Fruit fly (Drosophila melanogaster) whole organism, embryonic: ENCODE results near the gene CG16957.

ENCODE experiments used
- ATbp ChIP-seq: fragments of 200-800 bp; sonication (Bioruptor generic); optimal IDR thresholded peaks from 2 replicates; lab custom pipeline; 2017; ENCODE audit warnings: missing biosample characterization, mild to moderate bottlenecking, missing genetic modification characterization, missing genetic modification reagents
- Abd-B ChIP-seq: fragments of 200-800 bp; sonication (Bioruptor generic); optimal IDR thresholded peaks from 2 replicates; lab custom pipeline; 2018; ENCODE audit warnings: missing biosample characterization, mild to moderate bottlenecking, missing genetic modification characterization, moderate library complexity
- Atf-2 ChIP-seq: fragments of 200-800 bp; sonication (Bioruptor generic); optimal IDR thresholded peaks from 2 replicates; lab custom pipeline; 2016; ENCODE audit warnings: missing biosample characterization, missing genetic modification characterization
- Bgb ChIP-seq: fragments of 200-800 bp; sonication (Bioruptor generic); IDR thresholded peaks from 2 replicates; pipeline ENCODE4 v1.3.6; 2022; ENCODE audit warnings: missing biosample characterization, missing genetic modification characterization; ENCODE audit not compliant: partially characterized antibody
- CG10543 ChIP-seq: fragments of 200-800 bp; sonication (Bioruptor generic); optimal IDR thresholded peaks from 3 replicates; lab custom pipeline; 2017; ENCODE audit warnings: missing biosample characterization, mild to moderate bottlenecking, missing genetic modification characterization, moderate library complexity
- CG12299 ChIP-seq: fragments of 200-800 bp; sonication (Bioruptor generic); optimal IDR thresholded peaks from 2 replicates; lab custom pipeline; 2018; ENCODE audit warnings: missing biosample characterization, mild to moderate bottlenecking, missing genetic modification characterization
- CG13775 ChIP-seq: fragments of 200-800 bp; sonication (Bioruptor generic); optimal IDR thresholded peaks from 3 replicates; lab custom pipeline; 2017; ENCODE audit warnings: missing biosample characterization, mild to moderate bottlenecking, missing genetic modification characterization
- CG14050 ChIP-seq: fragments of 200-800 bp; sonication (Bioruptor generic); IDR thresholded peaks from 3 replicates; pipeline ENCODE4 v1.3.6; 2022; ENCODE audit warnings: missing biosample characterization, missing genetic modification characterization
- CG15011 ChIP-seq: fragments of 200-800 bp; sonication (Bioruptor generic); optimal IDR thresholded peaks from 3 replicates; lab custom pipeline; 2018; ENCODE audit warnings: missing biosample characterization, mild to moderate bottlenecking, missing genetic modification characterization
- CG1529 ChIP-seq: fragments of 200-800 bp; sonication (Bioruptor generic); optimal IDR thresholded peaks from 3 replicates; lab custom pipeline; 2018; ENCODE audit warnings: missing biosample characterization, missing genetic modification characterization
- CG15601 ChIP-seq: fragments of 200-800 bp; sonication (Bioruptor generic); optimal IDR thresholded peaks from 3 replicates; lab custom pipeline; 2019; ENCODE audit warnings: missing biosample characterization, mild to moderate bottlenecking, missing genetic modification characterization, moderate library complexity
- CG16813 ChIP-seq: fragments of 200-800 bp; sonication (Bioruptor generic); IDR thresholded peaks from 3 replicates; pipeline ENCODE4 v1.3.6; 2022; ENCODE audit warnings: missing biosample characterization, missing genetic modification characterization; ENCODE audit not compliant: partially characterized antibody
- CG17186 ChIP-seq: fragments of 200-800 bp; sonication (Bioruptor generic); optimal IDR thresholded peaks from 3 replicates; lab custom pipeline; 2017; ENCODE audit warnings: missing biosample characterization, missing genetic modification reagents, missing genetic modification characterization
- CG18011 ChIP-seq: fragments of 200-800 bp; sonication (Bioruptor generic); optimal IDR thresholded peaks from 2 replicates; lab custom pipeline; 2017; ENCODE audit warnings: missing biosample characterization, missing genetic modification characterization, mild to moderate bottlenecking, moderate library complexity, missing genotype
- CG18619 ChIP-seq: fragments of 200-800 bp; sonication (Bioruptor generic); optimal IDR thresholded peaks from 3 replicates; lab custom pipeline; 2017; ENCODE audit warnings: missing biosample characterization, mild to moderate bottlenecking, missing genetic modification characterization
- CG2116 ChIP-seq: fragments of 200-800 bp; sonication (Bioruptor generic); optimal IDR thresholded peaks from 3 replicates; lab custom pipeline; 2018; ENCODE audit warnings: missing biosample characterization, mild to moderate bottlenecking, missing genetic modification characterization
- CG2129 ChIP-seq: fragments of 200-800 bp; sonication (Bioruptor generic); IDR thresholded peaks from 2 replicates; pipeline ENCODE4 v1.3.6; 2022; ENCODE audit warnings: missing biosample characterization, missing genetic modification characterization; ENCODE audit not compliant: partially characterized antibody
- CG2199 ChIP-seq: fragments of 200-800 bp; sonication (Bioruptor generic); IDR thresholded peaks from 3 replicates; pipeline ENCODE4 v1.3.6; 2022; ENCODE audit warnings: missing biosample characterization, missing genetic modification characterization
- CG33213 ChIP-seq: fragments of 200-800 bp; sonication (Bioruptor generic); optimal IDR thresholded peaks from 3 replicates; lab custom pipeline; 2016; ENCODE audit warnings: missing biosample characterization, missing genetic modification characterization
- CG33557 ChIP-seq: fragments of 200-800 bp; sonication (Bioruptor generic); optimal IDR thresholded peaks from 2 replicates; lab custom pipeline; 2019; ENCODE audit warnings: missing biosample characterization, mild to moderate bottlenecking, missing genetic modification characterization, moderate library complexity
- CG34376 ChIP-seq: fragments of 200-800 bp; sonication (Bioruptor generic); optimal IDR thresholded peaks from 2 replicates; lab custom pipeline; 2018; ENCODE audit warnings: missing biosample characterization, mild to moderate bottlenecking, missing genetic modification characterization
- CHES-1-like ChIP-seq: fragments of 200-800 bp; sonication (Bioruptor generic); optimal IDR thresholded peaks from 2 replicates; lab custom pipeline; 2016; ENCODE audit warnings: missing biosample characterization, missing genetic modification characterization
- MTF-1 ChIP-seq: fragments of 200-800 bp; sonication (Bioruptor generic); optimal IDR thresholded peaks from 2 replicates; lab custom pipeline; 2018; ENCODE audit warnings: missing biosample characterization, mild to moderate bottlenecking, missing genetic modification characterization, borderline replicate concordance
- Meics ChIP-seq: fragments of 200-800 bp; sonication (Bioruptor generic); optimal IDR thresholded peaks from 2 replicates; lab custom pipeline; 2017; ENCODE audit warnings: missing biosample characterization, mild to moderate bottlenecking, missing genetic modification characterization
- Opbp ChIP-seq: fragments of 200-800 bp; sonication (Bioruptor generic); IDR thresholded peaks from 3 replicates; pipeline ENCODE4 v1.3.6; 2022; ENCODE audit warnings: missing biosample characterization, missing genetic modification characterization; ENCODE audit not compliant: partially characterized antibody
- Ptx1 ChIP-seq: fragments of 200-800 bp; sonication (Bioruptor generic); IDR thresholded peaks from 2 replicates; pipeline ENCODE4 v1.3.6; 2022; ENCODE audit warnings: missing biosample characterization, missing genetic modification characterization
- Ravus ChIP-seq: fragments of 200-800 bp; sonication (Bioruptor generic); IDR thresholded peaks from 2 replicates; pipeline ENCODE4 v1.3.6; 2022; ENCODE audit warnings: missing biosample characterization, missing genetic modification characterization
- Tbp ChIP-seq: fragments of >200 bp; optimal IDR thresholded peaks from 2 replicates; lab custom pipeline; 2018; ENCODE audit warnings: missing biosample characterization, missing genetic modification characterization
- Usf ChIP-seq: fragments of 200-800 bp; sonication (Bioruptor generic); optimal IDR thresholded peaks from 2 replicates; lab custom pipeline; 2017; ENCODE audit warnings: missing genotype, missing biosample characterization, missing genetic modification characterization
- ase ChIP-seq: fragments of 200-800 bp; sonication (Bioruptor generic); IDR thresholded peaks from 3 replicates; pipeline ENCODE4 v1.3.6; 2022; ENCODE audit warnings: missing biosample characterization, missing genetic modification characterization
- br ChIP-seq: fragments of >200 bp; optimal IDR thresholded peaks from 2 replicates; lab custom pipeline; 2017
- chm ChIP-seq: fragments of 200-800 bp; sonication (Bioruptor generic); IDR thresholded peaks from 2 replicates; pipeline ENCODE4 v1.3.6; 2022; ENCODE audit warnings: missing biosample characterization, missing genetic modification characterization
- chn ChIP-seq: fragments of 200-800 bp; sonication (Bioruptor generic); optimal IDR thresholded peaks from 2 replicates; lab custom pipeline; 2016; ENCODE audit warnings: missing biosample characterization, missing genetic modification characterization
- corto ChIP-seq: fragments of 200-800 bp; sonication (Bioruptor generic); optimal IDR thresholded peaks from 2 replicates; lab custom pipeline; 2016; ENCODE audit warnings: missing biosample characterization, mild to moderate bottlenecking, missing genetic modification characterization, moderate library complexity
- croc ChIP-seq: fragments of 200-800 bp; sonication (Bioruptor generic); conservative IDR thresholded peaks from 3 replicates; pipeline ENCODE4 v1.3.6; 2022; ENCODE audit warnings: missing biosample characterization, missing genetic modification characterization
- danr ChIP-seq: fragments of 200-800 bp; sonication (Bioruptor generic); IDR thresholded peaks from 2 replicates; pipeline ENCODE4 v1.3.6; 2022; ENCODE audit warnings: missing biosample characterization, missing genetic modification characterization
- dati ChIP-seq: fragments of 200-800 bp; sonication (Bioruptor generic); IDR thresholded peaks from 2 replicates; pipeline ENCODE4 v1.3.6; 2022; ENCODE audit warnings: missing biosample characterization, missing genetic modification characterization
- dm ChIP-seq: fragments of 200-800 bp; sonication (Bioruptor generic); optimal IDR thresholded peaks from 3 replicates; lab custom pipeline; 2016; ENCODE audit warnings: missing biosample characterization, missing genetic modification characterization
- eve ChIP-seq, 2 experiments: fragments of >200 bp; optimal IDR thresholded peaks; 2 replicates each; lab custom pipeline; 2017; ENCODE audit warnings: missing biosample characterization in 2 of 2, missing genetic modification characterization in 2 of 2
- ind ChIP-seq: fragments of 200-800 bp; sonication (Bioruptor generic); optimal IDR thresholded peaks from 3 replicates; lab custom pipeline; 2016; ENCODE audit warnings: missing biosample characterization, missing genetic modification characterization
- luna ChIP-seq: fragments of 200-800 bp; sonication (Bioruptor generic); optimal IDR thresholded peaks from 2 replicates; lab custom pipeline; 2016; ENCODE audit warnings: missing biosample characterization, missing genetic modification characterization
- nom ChIP-seq: fragments of 200-800 bp; sonication (Bioruptor generic); optimal IDR thresholded peaks from 2 replicates; lab custom pipeline; 2017; ENCODE audit warnings: missing biosample characterization, missing genetic modification characterization, mild to moderate bottlenecking, moderate library complexity, missing genetic modification reagents
- org-1 ChIP-seq: fragments of 200-800 bp; sonication (Bioruptor generic); optimal IDR thresholded peaks from 2 replicates; lab custom pipeline; 2017; ENCODE audit warnings: missing biosample characterization, missing genetic modification characterization
- pan ChIP-seq, 4 experiments: fragments of >200 bp in 3 of 4; fragments of 200-800 bp in 1 of 4; sonication (Bioruptor generic) in 1 of 4; optimal IDR thresholded peaks in 3 of 4; IDR thresholded peaks in 1 of 4; 2 replicates each; pipeline versions ENCODE4 v1.3.6 to Lab custom; 2017 to 2022; ENCODE audit warnings: missing biosample characterization in 2 of 4, missing genetic modification characterization in 2 of 4, mixed read lengths in 1 of 4
- stc ChIP-seq: fragments of 200-800 bp; sonication (Bioruptor generic); IDR thresholded peaks from 2 replicates; pipeline ENCODE4 v1.3.6; 2022; ENCODE audit warnings: missing biosample characterization, missing genetic modification characterization
- stwl ChIP-seq: fragments of 200-800 bp; sonication (Bioruptor generic); optimal IDR thresholded peaks from 3 replicates; lab custom pipeline; 2018; ENCODE audit warnings: missing biosample characterization, mild to moderate bottlenecking, missing genetic modification characterization, moderate library complexity
- trh ChIP-seq: fragments of 200-800 bp; sonication (Bioruptor generic); optimal IDR thresholded peaks from 2 replicates; lab custom pipeline; 2016; ENCODE audit warnings: missing biosample characterization, missing genetic modification characterization
- tup ChIP-seq: fragments of 200-800 bp; sonication (Bioruptor generic); optimal IDR thresholded peaks from 2 replicates; lab custom pipeline; 2016; ENCODE audit warnings: missing biosample characterization, mild to moderate bottlenecking, missing genetic modification characterization, moderate library complexity
- unc-4 ChIP-seq: fragments of 200-800 bp; sonication (Bioruptor generic); IDR thresholded peaks from 2 replicates; pipeline ENCODE4 v1.3.6; 2022; ENCODE audit warnings: missing biosample characterization, missing genetic modification characterization; ENCODE audit not compliant: partially characterized antibody
- usp ChIP-seq: fragments of >200 bp; optimal IDR thresholded peaks from 2 replicates; lab custom pipeline; 2017; ENCODE audit warnings: missing biosample characterization, missing genetic modification characterization

CG16957 gene

dm6 chr2L:13382351-13383029 is 13.5 kb downstream of the CG16957 start, which contains the start of gene loqs (continued):
- TF ChIP-seq dm (no peak), ATbp (GFP tag; lab: Kevin White, UChicago) (no peak), dati (GFP tag; lab: Robert Waterston, UW) (no peak), chm (GFP tag; lab: Robert Waterston, UW) (no peak), Ptx1 (GFP tag; lab: Robert Waterston, UW) (no peak), CG17186 (GFP tag; lab: Kevin White, UChicago) (no peak), nom (no peak), CG12299 (tag; lab: Kevin White, UChicago) (no peak), Abd-B (GFP tag; lab: Kevin White, UChicago) (no peak), br (lab: Kevin White, UChicago) (no peak), corto (GFP tag; lab: Kevin White, UChicago) (no peak), CG1529 (GFP tag; lab: Kevin White, UChicago) (no peak), unc-4 (GFP tag; lab: Robert Waterston, UW) (peak; percentile 50; the same call in 1 of the 2 replicates), CG33557 (GFP tag; lab: Kevin White, UChicago) (no peak), CG18619 (no peak), CHES-1-like (GFP tag; lab: Kevin White, UChicago) (no peak), danr (GFP tag; lab: Robert Waterston, UW) (no peak), tup (no peak), CG14050 (no peak), croc (GFP tag; lab: Robert Waterston, UW) (no peak), pan (optimal IDR thresholded peaks at IDR 0.05; lab: Kevin White, UChicago) (no peak), pan (GFP tag; optimal IDR thresholded peaks at IDR 0.05 in 1 of 2, IDR thresholded peaks at IDR 0.05 in 1 of 2) (no peak), Opbp (GFP tag; lab: Robert Waterston, UW) (no peak), trh (GFP tag; lab: Kevin White, UChicago) (no peak), CG13775 (GFP tag; lab: Kevin White, UChicago) (no peak), Ravus (GFP tag; lab: Robert Waterston, UW) (no peak), CG33213 (GFP tag; lab: Kevin White, UChicago) (no peak), CG2199 (GFP tag; lab: Robert Waterston, UW) (no peak), CG18011 (GFP tag; lab: Kevin White, UChicago) (no peak), eve (GFP tag; optimal IDR thresholded peaks at IDR 0.05; lab: Kevin White, UChicago) (no peak), CG10543 (no peak), Meics (no peak), MTF-1 (no peak), ase (no peak), CG16813 (GFP tag; lab: Robert Waterston, UW) (no peak), stc (GFP tag; lab: Robert Waterston, UW) (no peak), CG2129 (GFP tag; lab: Robert Waterston, UW) (no peak), Usf (GFP tag; lab: Kevin White, UChicago) (no peak), CG34376 (no peak), org-1 (GFP tag; lab: Kevin White, UChicago) (no peak), luna (GFP tag; lab: Kevin White, UChicago) (no peak), ind (no peak), usp (GFP tag; lab: Kevin White, UChicago) (no peak), Atf-2 (GFP tag; lab: Kevin White, UChicago) (no peak), CG15011 (GFP tag; lab: Kevin White, UChicago) (no peak), Bgb (GFP tag; lab: Robert Waterston, UW) (0 out of 2 replicates have a peak, but pooled peaks have one; percentile 6), Tbp (GFP tag; lab: Kevin White, UChicago) (no peak), chn (GFP tag; lab: Kevin White, UChicago) (no peak), stwl (tag; lab: Kevin White, UChicago) (peak; percentile 50), CG15601 (peak; percentile 12), CG2116 (GFP tag; lab: Kevin White, UChicago) (peak; percentile 83)
